Worm (Caenorhabditis elegans): ENCODE data around the gene bmk-1.

DNA sequence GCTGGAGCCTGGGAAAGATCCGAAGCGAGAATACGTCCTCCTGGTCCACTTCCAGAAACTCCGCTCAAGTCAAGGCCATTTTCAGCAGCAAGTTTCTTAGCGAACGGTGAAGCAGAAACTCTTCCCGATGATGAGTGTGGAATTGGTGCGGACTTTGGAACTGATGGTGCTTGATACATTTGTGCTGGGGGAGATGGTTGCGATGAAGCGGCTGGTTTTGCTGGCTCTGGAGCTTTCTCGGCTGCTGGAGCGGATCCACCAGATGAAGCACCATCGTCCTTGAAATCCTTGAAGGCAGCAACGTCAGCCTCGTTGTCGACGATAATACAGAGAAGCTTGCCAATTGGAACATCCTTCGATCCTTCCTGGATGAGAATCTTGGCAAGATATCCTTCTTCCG lies 10.3 kb downstream of the bmk-1 start:
- TF ChIP-seq him-1 (tag; optimal IDR thresholded peaks at IDR 0.05) (no peak), W03F9.2 (tag; optimal IDR thresholded peaks at IDR 0.05) (no peak), dao-5 (tag; optimal IDR thresholded peaks at IDR 0.05) (no peak)
